Worm (Caenorhabditis elegans): ENCODE results near the gene F47B10.8.

DNA sequence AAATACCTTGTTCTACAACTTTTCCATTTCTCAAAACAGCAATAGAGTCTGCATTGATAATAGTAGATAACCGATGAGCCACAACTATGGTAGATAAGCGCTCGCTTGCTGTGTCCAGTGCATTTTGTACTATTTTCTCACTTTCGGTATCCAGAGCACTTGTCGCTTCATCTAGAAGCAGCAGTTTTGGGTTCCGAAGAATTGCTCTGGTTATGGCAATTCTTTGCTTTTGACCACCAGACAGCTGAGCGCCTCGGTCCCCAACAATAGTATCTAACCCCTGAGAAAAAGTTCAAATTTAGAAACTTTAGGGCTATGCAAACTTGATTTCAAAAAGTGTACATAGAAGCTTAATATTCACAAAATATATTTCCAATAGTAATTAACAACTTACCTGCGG lies 51.0 kb downstream of the F47B10.8 start:
- TF ChIP-seq ama-1 (optimal IDR thresholded peaks at IDR 0.05) (no peak), flt-1 (GFP tag; IDR thresholded peaks at IDR 0.05) (no peak), ets-7 (tag; optimal IDR thresholded peaks at IDR 0.05) (no peak), aly-1 (tag; optimal IDR thresholded peaks at IDR 0.05) (no peak), F13C5.2 (tag; optimal IDR thresholded peaks at IDR 0.05) (no peak), tbx-11 (GFP tag; IDR thresholded peaks at IDR 0.05) (no peak), tbx-37 (GFP tag; conservative IDR thresholded peaks at IDR 0.05) (no peak), hmg-4 (GFP tag; optimal IDR thresholded peaks at IDR 0.05) (no peak)

All from whole organism, early embryonic.